Worm (Caenorhabditis elegans) whole organism, L4/young adult: ENCODE results near the gene clec-74.

Experiments
- W03F9.2 ChIP-seq: fragments of 150-350 bp; optimal IDR thresholded peaks from 2 replicates; lab custom pipeline; 2014; ENCODE audit warnings: missing biosample characterization, missing genetic modification characterization
- dao-5 ChIP-seq: sonication (generic microtip); optimal IDR thresholded peaks from 2 replicates; lab custom pipeline; 2016; ENCODE audit warnings: missing genotype, missing genetic modification characterization, moderate library complexity, missing compliant biosample characterization
- him-1 ChIP-seq: sonication (generic microtip); optimal IDR thresholded peaks from 2 replicates; lab custom pipeline; 2016; ENCODE audit warnings: missing genotype, missing genetic modification reagents, missing genetic modification characterization, missing compliant biosample characterization

clec-74 gene

ce11 chrIV:3993292-3993691 lies 36.5 kb downstream of the clec-74 start, which contains the start of gene F47C12.6:
TSS of gene F47C12.6 (minus strand) at chrIV:3993392.
- no peak for TF ChIP-seq dao-5 (tag; lab: Kevin White, UChicago)
- no peak for TF ChIP-seq him-1 (tag; lab: Kevin White, UChicago)
- no peak for TF ChIP-seq W03F9.2 (tag; lab: Kevin White, UChicago)

ce11 chrIV:3994318-3994717 lies 37.5 kb downstream of the clec-74 start, which contains the start of gene F47C12.13:
TSS of gene F47C12.13 (minus strand) at chrIV:3994418.
- TF ChIP-seq dao-5 (tag; lab: Kevin White, UChicago) (no peak), him-1 (tag; lab: Kevin White, UChicago) (no peak), W03F9.2 (tag; lab: Kevin White, UChicago) (no peak)

- no peak for TF ChIP-seq him-1 (tag; lab: Kevin White, UChicago)
- TF ChIP-seq W03F9.2 (tag; lab: Kevin White, UChicago) = no peak
- no peak for TF ChIP-seq dao-5 (tag; lab: Kevin White, UChicago)
Measured at ce11 chrIV:3995384-3995783, 38.6 kb downstream of the clec-74 start, which contains the start of gene F47C12.7. TSS of gene F47C12.7 (minus strand) at chrIV:3995484.

ce11 chrIV:3998517-3998916 lies 41.7 kb downstream of the clec-74 start, which contains the start of gene F47C12.8:
TSS of gene F47C12.8 (minus strand) at chrIV:3998617.
- TF ChIP-seq him-1 (tag; lab: Kevin White, UChicago) = no peak
- TF ChIP-seq W03F9.2 (tag; lab: Kevin White, UChicago) = no peak
- TF ChIP-seq dao-5 (tag; lab: Kevin White, UChicago) = no peak

ce11 chrIV:3999662-4000061 lies 42.9 kb downstream of the clec-74 start:
- TF ChIP-seq him-1 (tag; lab: Kevin White, UChicago) = no peak

ce11 chrIV:4004221-4004620 lies 47.4 kb downstream of the clec-74 start:
- no peak for TF ChIP-seq him-1 (tag; lab: Kevin White, UChicago)
- no peak for TF ChIP-seq dao-5 (tag; lab: Kevin White, UChicago)
- TF ChIP-seq W03F9.2 (tag; lab: Kevin White, UChicago) = no peak

- no peak for TF ChIP-seq W03F9.2 (tag; lab: Kevin White, UChicago)
- TF ChIP-seq dao-5 (tag; lab: Kevin White, UChicago) = no peak
- no peak for TF ChIP-seq him-1 (tag; lab: Kevin White, UChicago)
Measured at ce11 chrIV:4005166-4005565, 48.4 kb downstream of the clec-74 start.

ce11 chrIV:4007697-4008096 lies 50.9 kb downstream of the clec-74 start, which contains the start of gene W02C12.2:
TSS of gene W02C12.2 (minus strand) at chrIV:4007973.
- peak; percentile 24 for TF ChIP-seq him-1 (tag; lab: Kevin White, UChicago)
- no peak for TF ChIP-seq W03F9.2 (tag; lab: Kevin White, UChicago)

- TF ChIP-seq dao-5 (tag; lab: Kevin White, UChicago) = no peak
- TF ChIP-seq W03F9.2 (tag; lab: Kevin White, UChicago) = no peak
- TF ChIP-seq him-1 (tag; lab: Kevin White, UChicago) = no peak
Measured at ce11 chrIV:4008440-4008839, 51.6 kb downstream of the clec-74 start.
